Worm (Caenorhabditis elegans): Measurements from ENCODE around the gene hpo-25.

The hpo-25 gene

DNA sequence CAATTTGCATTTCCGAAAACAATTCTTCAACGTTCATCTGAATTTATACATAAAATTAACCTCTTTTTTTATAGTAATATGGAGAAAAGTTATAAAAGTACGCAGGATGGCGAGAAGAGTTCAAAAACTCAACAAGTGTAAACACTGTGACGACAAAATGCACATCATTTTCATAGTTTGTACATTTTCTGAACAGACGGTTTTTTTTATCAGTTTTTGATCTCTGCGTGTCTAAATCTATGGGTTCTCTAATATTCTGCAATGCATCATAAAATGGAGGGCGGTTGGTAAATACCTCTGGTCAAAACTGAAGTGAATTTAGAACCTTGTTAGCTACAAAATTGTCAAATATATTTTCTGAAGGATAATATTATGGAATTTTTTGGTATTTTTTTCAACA, 46.4 kb downstream of the hpo-25 start, which contains the start of gene fbxa-4:
Gene fbxa-4 (minus strand): TSS at position 93 of the 400 bp plus-strand sequence.
- TF ChIP-seq lsy-12 (tag; optimal IDR thresholded peaks at IDR 0.05) (no peak), ztf-11 (tag; optimal IDR thresholded peaks at IDR 0.05) (no peak), fos-1 (tag; optimal IDR thresholded peaks at IDR 0.05) (no peak), elt-2 (tag; optimal IDR thresholded peaks at IDR 0.05) (peak; percentile 76), ceh-16 (tag; optimal IDR thresholded peaks at IDR 0.05) (no peak), pqm-1 (tag; optimal IDR thresholded peaks at IDR 0.05) (peak; percentile 70), mdl-1 (tag; optimal IDR thresholded peaks at IDR 0.05) (no peak), jun-1 (tag; optimal IDR thresholded peaks at IDR 0.05) (peak; percentile 16), lin-15B (tag; optimal IDR thresholded peaks at IDR 0.05) (no peak), nhr-11 (tag; optimal IDR thresholded peaks at IDR 0.05) (no peak), egl-5 (tag; optimal IDR thresholded peaks at IDR 0.05) (no peak), ZK546.5 (tag; optimal IDR thresholded peaks at IDR 0.05) (no peak), ceh-28 (tag; optimal IDR thresholded peaks at IDR 0.05) (no peak), pha-4 (tag; optimal IDR thresholded peaks at IDR 0.05) (peak; percentile 72), egl-27 (tag; optimal IDR thresholded peaks at IDR 0.05) (no peak), nhr-12 (tag; optimal IDR thresholded peaks at IDR 0.05) (no peak), elt-3 (tag; optimal IDR thresholded peaks at IDR 0.05) (no peak), unc-39 (tag; optimal IDR thresholded peaks at IDR 0.05) (no peak), unc-62 (GFP tag; optimal IDR thresholded peaks at IDR 0.05) (no peak)

DNA sequence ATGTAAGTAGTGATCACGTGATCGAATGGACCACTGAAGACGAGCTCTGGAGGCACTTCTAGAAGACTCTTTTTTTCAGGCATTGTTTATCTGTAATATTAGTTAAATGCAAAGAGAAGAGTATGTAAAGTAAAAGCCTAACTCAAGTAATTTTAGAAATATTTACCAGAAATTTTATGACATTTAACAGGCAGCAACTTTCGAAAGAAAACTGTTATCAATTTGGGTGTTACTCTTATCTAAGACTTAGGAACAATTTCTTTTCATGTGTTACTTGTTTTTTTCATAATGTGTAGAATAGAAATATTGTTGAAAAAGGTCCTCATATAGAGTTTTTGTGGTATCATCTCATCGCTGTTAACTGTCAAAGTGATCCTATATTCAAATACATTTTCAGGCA, 48.8 kb downstream of the hpo-25 start, which contains the start of the genes F42G2.5 and F42G2.7:
Gene F42G2.5 (minus strand): TSS at position 101 of the 400 bp plus-strand sequence.
Gene F42G2.7 (plus strand): TSS at position 270 of the 400 bp plus-strand sequence.
- no peak for TF ChIP-seq zag-1 (tag; optimal IDR thresholded peaks at IDR 0.05)
- peak; percentile 44 for TF ChIP-seq elt-2 (tag; optimal IDR thresholded peaks at IDR 0.05)
- TF ChIP-seq fos-1 (tag; optimal IDR thresholded peaks at IDR 0.05): no peak
- no peak for TF ChIP-seq jun-1 (tag; optimal IDR thresholded peaks at IDR 0.05)
- TF ChIP-seq nhr-43 (tag; optimal IDR thresholded peaks at IDR 0.05; ENCODE audit: poor library complexity, severe bottlenecking): no peak
- TF ChIP-seq unc-62 (GFP tag; optimal IDR thresholded peaks at IDR 0.05): no peak

DNA sequence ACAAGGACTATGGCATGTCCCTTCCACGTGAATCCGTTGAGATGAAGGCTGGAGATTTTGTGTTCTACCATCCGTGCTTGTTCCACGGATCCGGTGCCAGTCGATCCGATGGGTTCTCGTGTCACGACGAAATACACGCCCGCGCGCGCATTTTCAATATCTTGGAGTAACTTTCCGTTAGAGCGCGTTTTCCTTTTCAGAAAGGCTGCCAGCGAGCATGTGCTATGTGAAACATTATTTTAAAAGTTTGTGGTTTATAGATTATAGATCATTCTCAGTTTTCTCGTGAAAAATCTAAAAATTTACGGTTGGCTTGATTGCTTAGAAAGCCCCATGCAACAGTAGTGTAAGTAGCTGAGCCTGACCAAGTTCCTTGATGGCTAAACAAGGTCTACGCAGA, 49.8 kb downstream of the hpo-25 start, which contains the start of gene fbxc-20:
Gene fbxc-20 (plus strand): TSS at position 301 of the 400 bp plus-strand sequence.
- TF ChIP-seq pha-4 (tag; optimal IDR thresholded peaks at IDR 0.05) (no peak), nhr-77 (tag; optimal IDR thresholded peaks at IDR 0.05) (no peak), nhr-28 (tag; optimal IDR thresholded peaks at IDR 0.05) (no peak), ztf-4 (tag; optimal IDR thresholded peaks at IDR 0.05) (no peak), mdl-1 (tag; optimal IDR thresholded peaks at IDR 0.05) (no peak), ceh-82 (tag; optimal IDR thresholded peaks at IDR 0.05) (no peak), daf-12 (tag; optimal IDR thresholded peaks at IDR 0.05) (no peak), aly-2 (tag; optimal IDR thresholded peaks at IDR 0.05) (no peak), tbx-2 (tag; optimal IDR thresholded peaks at IDR 0.05) (no peak), lin-15B (tag; optimal IDR thresholded peaks at IDR 0.05) (no peak)
